Worm (Caenorhabditis elegans): Measurements from ENCODE around the gene ncx-6.

- TF ChIP-seq pqm-1 (tag; optimal IDR thresholded peaks at IDR 0.05) (no peak), dve-1 (tag; optimal IDR thresholded peaks at IDR 0.05; ENCODE audit: insufficient read depth) (no peak), nhr-237 (tag; optimal IDR thresholded peaks at IDR 0.05) (no peak), nhr-76 (tag; optimal IDR thresholded peaks at IDR 0.05) (no peak), zfp-2 (tag; optimal IDR thresholded peaks at IDR 0.05) (no peak), nhr-77 (tag; optimal IDR thresholded peaks at IDR 0.05) (no peak), hif-1 (tag; optimal IDR thresholded peaks at IDR 0.05) (no peak), lir-3 (tag; optimal IDR thresholded peaks at IDR 0.05) (no peak), daf-12 (tag; optimal IDR thresholded peaks at IDR 0.05) (no peak), egl-27 (tag; optimal IDR thresholded peaks at IDR 0.05) (no peak)
These were observed 17.3 kb downstream of the ncx-6 start, which contains the start of gene bud-31 for ce11 chrIII:9696417-9696816.

Data from whole organism, L4 larva.